Fruit fly (Drosophila melanogaster) whole organism, embryonic: ENCODE measurements around the gene Sgt1.

ENCODE experiments used
- Bdp1 ChIP-seq: fragments of 200-800 bp; sonication (Bioruptor generic); optimal IDR thresholded peaks from 3 replicates; lab custom pipeline; 2016; ENCODE audit warnings: missing biosample characterization, missing genetic modification characterization
- CG10543 ChIP-seq: fragments of 200-800 bp; sonication (Bioruptor generic); optimal IDR thresholded peaks from 3 replicates; lab custom pipeline; 2017; ENCODE audit warnings: missing biosample characterization, mild to moderate bottlenecking, missing genetic modification characterization, moderate library complexity
- CG10565 ChIP-seq: fragments of 200-800 bp; sonication (Bioruptor generic); optimal IDR thresholded peaks from 3 replicates; lab custom pipeline; 2016; ENCODE audit warnings: missing biosample characterization, mild to moderate bottlenecking, missing genetic modification characterization
- CG10959 ChIP-seq: fragments of 200-800 bp; sonication (Bioruptor generic); IDR thresholded peaks from 2 replicates; pipeline ENCODE4 v1.3.6; 2022; ENCODE audit warnings: missing biosample characterization, missing genetic modification characterization
- CG11398 ChIP-seq: fragments of 200-800 bp; sonication (Bioruptor generic); optimal IDR thresholded peaks from 2 replicates; lab custom pipeline; 2016; ENCODE audit warnings: missing biosample characterization, missing genetic modification characterization
- CG12659 ChIP-seq: fragments of 200-800 bp; sonication (Bioruptor generic); optimal IDR thresholded peaks from 3 replicates; lab custom pipeline; 2017; ENCODE audit warnings: mild to moderate bottlenecking, missing biosample characterization, missing genetic modification reagents, missing genetic modification characterization
- CG14710 ChIP-seq: fragments of 200-800 bp; sonication (Bioruptor generic); optimal IDR thresholded peaks from 3 replicates; lab custom pipeline; 2019; ENCODE audit warnings: missing biosample characterization, mild to moderate bottlenecking, missing genetic modification characterization, moderate library complexity
- CG15601 ChIP-seq: fragments of 200-800 bp; sonication (Bioruptor generic); optimal IDR thresholded peaks from 3 replicates; lab custom pipeline; 2019; ENCODE audit warnings: missing biosample characterization, mild to moderate bottlenecking, missing genetic modification characterization, moderate library complexity
- CG1603 ChIP-seq: fragments of 200-800 bp; sonication (Bioruptor generic); optimal IDR thresholded peaks from 2 replicates; lab custom pipeline; 2019; ENCODE audit warnings: missing biosample characterization, mild to moderate bottlenecking, missing genetic modification characterization, moderate library complexity
- CG16813 ChIP-seq: fragments of 200-800 bp; sonication (Bioruptor generic); IDR thresholded peaks from 3 replicates; pipeline ENCODE4 v1.3.6; 2022; ENCODE audit warnings: missing biosample characterization, missing genetic modification characterization; ENCODE audit not compliant: partially characterized antibody
- CG17568 ChIP-seq: fragments of 200-800 bp; sonication (Bioruptor generic); optimal IDR thresholded peaks from 2 replicates; lab custom pipeline; 2018; ENCODE audit warnings: missing biosample characterization, mild to moderate bottlenecking, missing genetic modification characterization, moderate library complexity
- CG17612 ChIP-seq: fragments of 200-800 bp; sonication (Bioruptor generic); IDR thresholded peaks from 2 replicates; pipeline ENCODE4 v1.3.6; 2022; ENCODE audit warnings: missing biosample characterization, missing genetic modification characterization
- CG18599 ChIP-seq: fragments of 200-800 bp; sonication (Bioruptor generic); optimal IDR thresholded peaks from 3 replicates; lab custom pipeline; 2017; ENCODE audit warnings: missing biosample characterization, missing genetic modification characterization, mild to moderate bottlenecking, moderate library complexity, missing genetic modification reagents
- CG18764 ChIP-seq: fragments of 200-800 bp; sonication (Bioruptor generic); optimal IDR thresholded peaks from 3 replicates; lab custom pipeline; 2016; ENCODE audit warnings: missing biosample characterization, missing genetic modification characterization
- CG2129 ChIP-seq: fragments of 200-800 bp; sonication (Bioruptor generic); IDR thresholded peaks from 2 replicates; pipeline ENCODE4 v1.3.6; 2022; ENCODE audit warnings: missing biosample characterization, missing genetic modification characterization; ENCODE audit not compliant: partially characterized antibody
- CG2202 ChIP-seq: fragments of 200-800 bp; sonication (Bioruptor generic); optimal IDR thresholded peaks from 2 replicates; lab custom pipeline; 2018; ENCODE audit warnings: missing biosample characterization, mild to moderate bottlenecking, missing genetic modification characterization
- CG30020 ChIP-seq: fragments of 200-800 bp; optimal IDR thresholded peaks from 2 replicates; lab custom pipeline; 2019; ENCODE audit warnings: missing biosample characterization, mild to moderate bottlenecking, missing genetic modification characterization, moderate library complexity
- CG4360 ChIP-seq: fragments of 200-800 bp; sonication (Bioruptor generic); IDR thresholded peaks from 2 replicates; pipeline ENCODE4 v1.3.6; 2022; ENCODE audit warnings: missing biosample characterization, missing genetic modification characterization
- CG4707 ChIP-seq: fragments of 200-800 bp; sonication (Bioruptor generic); optimal IDR thresholded peaks from 2 replicates; lab custom pipeline; 2018; ENCODE audit warnings: missing biosample characterization, mild to moderate bottlenecking, missing genetic modification characterization, moderate library complexity
- CG7556 ChIP-seq: fragments of 200-800 bp; sonication (Bioruptor generic); optimal IDR thresholded peaks from 2 replicates; lab custom pipeline; 2017; ENCODE audit warnings: missing biosample characterization, mild to moderate bottlenecking, missing genetic modification characterization
- CG7786 ChIP-seq: fragments of 200-800 bp; sonication (Bioruptor generic); optimal IDR thresholded peaks from 2 replicates; lab custom pipeline; 2016; ENCODE audit warnings: missing biosample characterization, missing genetic modification characterization
- CG7928 ChIP-seq: fragments of 200-800 bp; sonication (Bioruptor generic); optimal IDR thresholded peaks from 2 replicates; lab custom pipeline; 2017; ENCODE audit warnings: missing biosample characterization, mild to moderate bottlenecking, missing genetic modification characterization
- CG8765 ChIP-seq: fragments of 200-800 bp; sonication (Bioruptor generic); IDR thresholded peaks from 2 replicates; pipeline ENCODE4 v1.3.6; 2022; ENCODE audit warnings: missing biosample characterization, missing genetic modification characterization
- Ets97D ChIP-seq: fragments of 200-800 bp; sonication (Bioruptor generic); optimal IDR thresholded peaks from 3 replicates; lab custom pipeline; 2016; ENCODE audit warnings: missing biosample characterization, missing genetic modification characterization
- Gsc ChIP-seq: fragments of 200-800 bp; sonication (Bioruptor generic); IDR thresholded peaks from 2 replicates; pipeline ENCODE4 v1.3.6; 2022; ENCODE audit warnings: missing biosample characterization, missing genetic modification characterization
- HmgD ChIP-seq: fragments of 200-800 bp; sonication (Bioruptor generic); optimal IDR thresholded peaks from 3 replicates; lab custom pipeline; 2016; ENCODE audit warnings: missing biosample characterization, missing genetic modification characterization
- Lhr ChIP-seq: fragments of 200-800 bp; sonication (Bioruptor generic); optimal IDR thresholded peaks from 3 replicates; lab custom pipeline; 2017; ENCODE audit warnings: mild to moderate bottlenecking, missing biosample characterization, missing genetic modification reagents, missing genetic modification characterization
- Lim3 ChIP-seq: fragments of 200-800 bp; sonication (Bioruptor generic); IDR thresholded peaks from 2 replicates; pipeline ENCODE4 v1.3.6; 2022; ENCODE audit warnings: missing biosample characterization, missing genetic modification characterization
- Oli ChIP-seq: fragments of 200-800 bp; sonication (Bioruptor generic); optimal IDR thresholded peaks from 2 replicates; lab custom pipeline; 2018; ENCODE audit warnings: missing biosample characterization, mild to moderate bottlenecking, missing genetic modification characterization, moderate library complexity
- Optix ChIP-seq: fragments of 200-800 bp; sonication (Bioruptor generic); IDR thresholded peaks from 3 replicates; pipeline ENCODE4 v1.3.6; 2022; ENCODE audit warnings: missing biosample characterization, missing genetic modification characterization
- ci ChIP-seq: fragments of 200-800 bp; sonication (Bioruptor generic); IDR thresholded peaks from 3 replicates; pipeline ENCODE4 v1.3.6; 2022; ENCODE audit warnings: missing biosample characterization, missing genetic modification characterization
- crp ChIP-seq, 2 experiments: fragments of 200-800 bp; sonication (Bioruptor generic); optimal IDR thresholded peaks; 2 replicates in 1 of 2; 3 replicates in 1 of 2; lab custom pipeline; 2017; ENCODE audit warnings: missing biosample characterization in 2 of 2, missing genetic modification characterization in 2 of 2, mild to moderate bottlenecking in 1 of 2, moderate library complexity in 1 of 2
- fd102C ChIP-seq: fragments of 200-800 bp; sonication (Bioruptor generic); optimal IDR thresholded peaks from 2 replicates; lab custom pipeline; 2018; ENCODE audit warnings: missing biosample characterization, mild to moderate bottlenecking, missing genetic modification characterization, moderate library complexity
- ham ChIP-seq: fragments of 200-800 bp; sonication (Bioruptor generic); IDR thresholded peaks from 2 replicates; pipeline ENCODE4 v1.3.6; 2022; ENCODE audit warnings: missing biosample characterization, missing genetic modification characterization
- ind ChIP-seq: fragments of 200-800 bp; sonication (Bioruptor generic); optimal IDR thresholded peaks from 3 replicates; lab custom pipeline; 2016; ENCODE audit warnings: missing biosample characterization, missing genetic modification characterization
- ken ChIP-seq: fragments of 200-800 bp; sonication (Bioruptor generic); IDR thresholded peaks from 3 replicates; pipeline ENCODE4 v1.3.6; 2022; ENCODE audit warnings: missing biosample characterization, missing genetic modification characterization
- pfk ChIP-seq: fragments of 200-800 bp; sonication (Bioruptor generic); optimal IDR thresholded peaks from 2 replicates; lab custom pipeline; 2018; ENCODE audit warnings: missing biosample characterization, mild to moderate bottlenecking, missing genetic modification characterization, moderate library complexity
- pho ChIP-seq: fragments of 200-800 bp; sonication (Bioruptor generic); optimal IDR thresholded peaks from 2 replicates; lab custom pipeline; 2016; ENCODE audit warnings: missing biosample characterization, missing genetic modification characterization
- phol ChIP-seq: fragments of 200-800 bp; sonication (Bioruptor generic); optimal IDR thresholded peaks from 3 replicates; lab custom pipeline; 2018; ENCODE audit warnings: missing biosample characterization, mild to moderate bottlenecking, missing genetic modification characterization, moderate library complexity
- row ChIP-seq: fragments of 200-800 bp; sonication (Bioruptor generic); IDR thresholded peaks from 3 replicates; pipeline ENCODE4 v1.3.6; 2022; ENCODE audit warnings: missing biosample characterization, missing genetic modification characterization
- run ChIP-seq: fragments of 200-800 bp; sonication (Bioruptor generic); optimal IDR thresholded peaks from 3 replicates; lab custom pipeline; 2018; ENCODE audit warnings: missing biosample characterization, mild to moderate bottlenecking, missing genetic modification characterization
- schlank ChIP-seq: fragments of 200-800 bp; sonication (Bioruptor generic); optimal IDR thresholded peaks from 2 replicates; lab custom pipeline; 2018; ENCODE audit warnings: missing biosample characterization, mild to moderate bottlenecking, missing genetic modification characterization
- sim ChIP-seq: fragments of 200-800 bp; sonication (Bioruptor generic); IDR thresholded peaks from 2 replicates; pipeline ENCODE4 v1.3.6; 2022; ENCODE audit warnings: missing biosample characterization, missing genetic modification characterization
- so ChIP-seq: fragments of 200-800 bp; sonication (Bioruptor generic); IDR thresholded peaks from 3 replicates; pipeline ENCODE4 v1.3.6; 2022; ENCODE audit warnings: missing biosample characterization, missing genetic modification characterization
- tin ChIP-seq: fragments of 200-800 bp; sonication (Bioruptor generic); optimal IDR thresholded peaks from 3 replicates; lab custom pipeline; 2016; ENCODE audit warnings: missing biosample characterization, missing genetic modification characterization
- tio ChIP-seq: fragments of 200-800 bp; sonication (Bioruptor generic); optimal IDR thresholded peaks from 2 replicates; lab custom pipeline; 2017; ENCODE audit warnings: missing biosample characterization, missing genetic modification characterization, inconsistent platforms
- ttk ChIP-seq: fragments of 200-800 bp; sonication (Bioruptor generic); IDR thresholded peaks from 2 replicates; pipeline ENCODE4 v2.1.2; 2022; ENCODE audit warnings: missing biosample characterization, missing genetic modification characterization
- vfl ChIP-seq: fragments of 200-800 bp; sonication (Bioruptor generic); optimal IDR thresholded peaks from 2 replicates; lab custom pipeline; 2016; ENCODE audit warnings: missing biosample characterization, missing genetic modification characterization

Sgt1 gene

dm6 chr3R:8269740-8270139 lies 35.3 kb downstream of the Sgt1 start, which contains the start of gene CG9630 (continued):
- TF ChIP-seq CG10959 = no peak
- TF ChIP-seq CG4707 (GFP tag; lab: Kevin White, UChicago) = no peak
- no peak for TF ChIP-seq sim (GFP tag; lab: Robert Waterston, UW)
- TF ChIP-seq CG2202 (tag; lab: Kevin White, UChicago) = no peak
- no peak for TF ChIP-seq schlank (tag; lab: Kevin White, UChicago)
- TF ChIP-seq vfl (GFP tag; lab: Kevin White, UChicago) = no peak
- TF ChIP-seq CG7556 = no peak
- no peak for TF ChIP-seq pfk (GFP tag; lab: Kevin White, UChicago)
- TF ChIP-seq so (GFP tag; lab: Robert Waterston, UW) = no peak
- TF ChIP-seq CG12659 = peak; percentile 12
- TF ChIP-seq CG1603 (tag; lab: Kevin White, UChicago) = peak; percentile 87
- no peak for TF ChIP-seq Lim3
- peak; percentile 58 for TF ChIP-seq CG14710 (tag; lab: Kevin White, UChicago)
- TF ChIP-seq run (tag; lab: Kevin White, UChicago) = peak; percentile 86
- TF ChIP-seq CG2129 (GFP tag; lab: Robert Waterston, UW) = peak; percentile 47
- TF ChIP-seq crp (GFP tag; optimal IDR thresholded peaks at IDR 0.05; lab: Kevin White, UChicago) = peak in 1 of 2 experiments; percentile 77
- TF ChIP-seq ci (GFP tag; lab: Robert Waterston, UW) = no peak
- TF ChIP-seq Lhr (GFP tag; lab: Kevin White, UChicago) = peak; percentile 42
- no peak for TF ChIP-seq tio (GFP tag; lab: Kevin White, UChicago)
- peak; percentile 13 for TF ChIP-seq CG7928 (GFP tag; lab: Kevin White, UChicago)
- no peak for TF ChIP-seq CG8765 (GFP tag; lab: Robert Waterston, UW)
- TF ChIP-seq, all 482 proteins: peak for 81

- TF ChIP-seq tin (GFP tag; lab: Kevin White, UChicago) (peak; percentile 81), crp (GFP tag; optimal IDR thresholded peaks at IDR 0.05; lab: Kevin White, UChicago) (peak in 1 of 2 experiments; percentile 42), CG10543 (GFP tag; lab: Kevin White, UChicago) (peak; percentile 89), HmgD (GFP tag; lab: Kevin White, UChicago) (no peak), CG17612 (GFP tag; lab: Robert Waterston, UW) (no peak), row (GFP tag; lab: Robert Waterston, UW) (peak; percentile 93), CG16813 (GFP tag; lab: Robert Waterston, UW) (no peak), fd102C (GFP tag; lab: Kevin White, UChicago) (no peak), CG18599 (GFP tag; lab: Kevin White, UChicago) (peak; percentile 81), CG1603 (tag; lab: Kevin White, UChicago) (peak; percentile 32), CG10565 (no peak), Optix (GFP tag; lab: Robert Waterston, UW) (no peak; the same call in 2 of the 3 replicates), Ets97D (GFP tag; lab: Kevin White, UChicago) (peak; percentile 24), Bdp1 (GFP tag; lab: Kevin White, UChicago) (no peak), ind (GFP tag; lab: Kevin White, UChicago) (peak; percentile 87), Gsc (0 out of 2 replicates have a peak, but pooled peaks have one; percentile 53), ttk (GFP tag; lab: Robert Waterston, UW) (peak; percentile 55; the same call in 1 of the 2 replicates), ken (GFP tag; lab: Robert Waterston, UW) (peak; percentile 78), CG17568 (GFP tag; lab: Kevin White, UChicago) (no peak), CG7786 (peak; percentile 52), CG4360 (peak; percentile 14; the same call in 1 of the 2 replicates), CG18764 (GFP tag; lab: Kevin White, UChicago) (peak; percentile 66), Oli (peak; percentile 71), ham (GFP tag; lab: Robert Waterston, UW) (no peak), phol (tag; lab: Kevin White, UChicago) (peak; percentile 80), CG15601 (peak; percentile 47), CG30020 (tag; lab: Kevin White, UChicago) (peak; percentile 70), pho (GFP tag; lab: Kevin White, UChicago) (peak; percentile 68), CG11398 (GFP tag; lab: Kevin White, UChicago) (no peak)
Observed at dm6 chr3R:8264302-8265080, 40.6 kb downstream of the Sgt1 start, which contains the start of the genes RPA1 and Mcm2. RPA1 (minus strand) TSS chr3R:8264451. Mcm2 (plus strand) TSS chr3R:8264970.
